Worm (Caenorhabditis elegans): ENCODE results near the gene Y39G8B.2.

Gene Y39G8B.2

DNA sequence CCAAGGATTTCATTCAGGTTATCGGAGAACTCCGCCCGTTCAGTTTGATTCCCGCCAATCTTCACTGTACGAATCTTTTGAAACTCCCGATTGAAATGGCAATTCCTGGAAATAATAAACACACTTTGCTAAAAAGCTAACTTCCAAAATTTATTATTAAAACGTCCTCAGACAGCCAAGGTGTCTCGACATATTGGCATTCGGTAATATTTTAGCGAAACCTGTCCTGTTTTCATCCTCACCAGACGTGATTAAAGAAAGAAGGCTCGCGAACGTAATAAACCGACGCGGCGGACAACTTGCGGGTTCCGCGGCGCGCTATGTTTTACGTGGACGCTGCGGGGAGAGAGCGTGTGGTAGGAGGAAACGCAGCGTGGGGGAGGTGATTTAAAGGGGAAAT lies 42.2 kb upstream of the Y39G8B.2 start (continued):
- TF ChIP-seq nhr-237 (tag; optimal IDR thresholded peaks at IDR 0.05) (no peak), tag-97 (GFP tag; IDR thresholded peaks at IDR 0.05) (no peak), nhr-111 (GFP tag; optimal IDR thresholded peaks at IDR 0.05) (peak; percentile 19), T20F7.1 (GFP tag; optimal IDR thresholded peaks at IDR 0.05) (no peak), daf-16 (GFP tag; optimal IDR thresholded peaks at IDR 0.05) (peak; percentile 65 to 68), daf-16 (tag; optimal IDR thresholded peaks at IDR 0.05) (peak; percentile 88), ceh-62 (tag; optimal IDR thresholded peaks at IDR 0.05) (no peak), daf-12 (tag; optimal IDR thresholded peaks at IDR 0.05) (no peak), lim-7 (GFP tag; IDR thresholded peaks at IDR 0.05) (0 out of 2 replicates have a peak, but pooled peaks have one; percentile 28), hlh-30 (tag; optimal IDR thresholded peaks at IDR 0.05; ENCODE audit: insufficient read depth) (peak; percentile 81), fkh-10 (GFP tag; optimal IDR thresholded peaks at IDR 0.05) (no peak), set-16 (GFP tag; IDR thresholded peaks at IDR 0.05) (peak; percentile 53), jun-1 (tag; optimal IDR thresholded peaks at IDR 0.05) (peak; percentile 70), Y105C5A.15 (GFP tag; IDR thresholded peaks at IDR 0.05) (no peak), ama-1 (optimal IDR thresholded peaks at IDR 0.05) (peak; percentile 99), snpc-4 (tag; optimal IDR thresholded peaks at IDR 0.05) (peak; percentile 98), F10B5.3 (tag; optimal IDR thresholded peaks at IDR 0.05) (peak; percentile 80), skn-1 (tag; optimal IDR thresholded peaks at IDR 0.05) (no peak), nhr-41 (GFP tag; IDR thresholded peaks at IDR 0.05) (no peak), spr-1 (tag; optimal IDR thresholded peaks at IDR 0.05) (peak; percentile 80), F37D6.2 (tag; optimal IDR thresholded peaks at IDR 0.05) (peak; percentile 7), mdt-29 (GFP tag; IDR thresholded peaks at IDR 0.05) (peak; percentile 79; the same call in 1 of the 2 replicates), nhr-11 (tag; optimal IDR thresholded peaks at IDR 0.05) (peak; percentile 15), lin-39 (tag; optimal IDR thresholded peaks at IDR 0.05) (no peak), nhr-25 (tag; optimal IDR thresholded peaks at IDR 0.05; ENCODE audit: borderline replicate concordance, insufficient read depth) (peak; percentile 65), aha-1 (tag) (peak; percentile 1), F49E8.2 (tag; optimal IDR thresholded peaks at IDR 0.05; ENCODE audit: borderline replicate concordance) (peak; percentile 94), lin-15B (tag; optimal IDR thresholded peaks at IDR 0.05) (no peak), php-3 (GFP tag; IDR thresholded peaks at IDR 0.05) (peak; percentile 69; the same call in 1 of the 2 replicates), vab-7 (GFP tag; IDR thresholded peaks at IDR 0.05) (peak; percentile 44; the same call in 1 of the 2 replicates), ces-1 (GFP tag; optimal IDR thresholded peaks at IDR 0.05) (no peak), gei-8 (GFP tag; optimal IDR thresholded peaks at IDR 0.05) (peak; percentile 45), zag-1 (tag; optimal IDR thresholded peaks at IDR 0.05) (no peak), daf-19 (GFP tag; conservative IDR thresholded peaks at IDR 0.05) (no peak), zfp-2 (tag; optimal IDR thresholded peaks at IDR 0.05) (no peak), Y5F2A.4 (GFP tag; optimal IDR thresholded peaks at IDR 0.05) (peak; percentile 44), egl-27 (tag; optimal IDR thresholded peaks at IDR 0.05) (no peak), nhr-28 (tag; optimal IDR thresholded peaks at IDR 0.05) (peak; percentile 28), dmd-8 (GFP tag; IDR thresholded peaks at IDR 0.05) (no peak), lin-13 (GFP tag; optimal IDR thresholded peaks at IDR 0.05) (peak; percentile 57), saeg-2 (GFP tag; IDR thresholded peaks at IDR 0.05) (0 out of 2 replicates have a peak, but pooled peaks have one; percentile 69), ztf-11 (tag; optimal IDR thresholded peaks at IDR 0.05) (no peak), pha-4 (GFP tag; IDR thresholded peaks at IDR 0.05) (peak; percentile 66), pha-4 (tag; optimal IDR thresholded peaks at IDR 0.05) (no peak), dmd-6 (GFP tag; IDR thresholded peaks at IDR 0.05) (peak; percentile 78), arid-1 (GFP tag; conservative IDR thresholded peaks at IDR 0.05) (peak; percentile 84), nhr-10 (tag; optimal IDR thresholded peaks at IDR 0.05) (no peak), ZK337.2 (GFP tag; IDR thresholded peaks at IDR 0.05) (no peak), R02D3.7 (tag; optimal IDR thresholded peaks at IDR 0.05) (no peak), ceh-82 (tag; optimal IDR thresholded peaks at IDR 0.05) (no peak), mdl-1 (tag; optimal IDR thresholded peaks at IDR 0.05) (peak in 1 of 2 experiments; percentile 56), ztf-7 (tag; optimal IDR thresholded peaks at IDR 0.05) (peak; percentile 75), nhr-48 (tag; optimal IDR thresholded peaks at IDR 0.05) (peak; percentile 74)
